Worm (Caenorhabditis elegans) whole organism, young adult: Measurements from ENCODE around the gene EGAP9.4.

Source experiments
- B0019.2 ChIP-seq: fragments of 200-800 bp; sonication (Bioruptor generic); conservative IDR thresholded peaks from 2 replicates; pipeline ENCODE4 v1.3.6; 2022; ENCODE audit warnings: missing genetic modification reagents, missing genetic modification characterization, missing compliant biosample characterization
- B0261.1 ChIP-seq: sonication (generic microtip); optimal IDR thresholded peaks from 2 replicates; lab custom pipeline; 2016; ENCODE audit warnings: mild to moderate bottlenecking, missing genetic modification characterization, moderate library complexity, missing compliant biosample characterization
- F23B12.7 ChIP-seq: sonication (generic microtip); optimal IDR thresholded peaks from 2 replicates; lab custom pipeline; 2017; ENCODE audit warnings: missing genetic modification characterization, mild to moderate bottlenecking, missing compliant biosample characterization, antibody characterized with exemption, moderate library complexity; ENCODE audit not compliant: insufficient read depth
- F37B4.10 ChIP-seq: fragments of 200-800 bp; sonication (Bioruptor generic); IDR thresholded peaks from 2 replicates; pipeline ENCODE4 v1.3.6; 2022; ENCODE audit warnings: missing genetic modification characterization, missing compliant biosample characterization
- F49E8.2 ChIP-seq: sonication (generic microtip); optimal IDR thresholded peaks from 3 replicates; lab custom pipeline; 2017; ENCODE audit warnings: missing genetic modification characterization, mild to moderate bottlenecking, missing compliant biosample characterization, antibody characterized with exemption, moderate library complexity; ENCODE audit not compliant: insufficient read depth
- F57C9.4 ChIP-seq: sonication (generic microtip); optimal IDR thresholded peaks from 2 replicates; lab custom pipeline; 2017; ENCODE audit warnings: mild to moderate bottlenecking, missing genetic modification characterization, missing compliant biosample characterization
- K11D2.4 ChIP-seq: fragments of 200-800 bp; sonication (Bioruptor generic); IDR thresholded peaks from 2 replicates; pipeline ENCODE4 v1.3.6; 2022; ENCODE audit warnings: missing genetic modification reagents, missing genetic modification characterization, missing compliant biosample characterization
- Y67H2A.10 ChIP-seq: fragments of 200-800 bp; sonication (Bioruptor generic); conservative IDR thresholded peaks from 2 replicates; pipeline ENCODE4 v1.3.6; 2022; ENCODE audit warnings: missing genetic modification reagents, missing genetic modification characterization, missing compliant biosample characterization
- Y95B8A.8 ChIP-seq: fragments of 200-800 bp; sonication (Bioruptor generic); IDR thresholded peaks from 2 replicates; pipeline ENCODE4 v1.3.6; 2022; ENCODE audit warnings: missing genetic modification reagents, missing genetic modification characterization, missing compliant biosample characterization
- akir-1 ChIP-seq: fragments of 200-800 bp; sonication (Bioruptor generic); optimal IDR thresholded peaks from 2 replicates; lab custom pipeline; 2018; ENCODE audit warnings: mild to moderate bottlenecking, missing genetic modification characterization, moderate library complexity, missing compliant biosample characterization
- aptf-2 ChIP-seq: fragments of 200-800 bp; sonication (Bioruptor generic); conservative IDR thresholded peaks from 2 replicates; pipeline ENCODE4 v1.3.6; 2022; ENCODE audit warnings: missing genetic modification reagents, missing genetic modification characterization, missing compliant biosample characterization
- attf-3 ChIP-seq: fragments of 200-800 bp; sonication (Bioruptor generic); conservative IDR thresholded peaks from 2 replicates; pipeline ENCODE4 v1.3.6; 2022; ENCODE audit warnings: missing genetic modification reagents, missing genetic modification characterization, missing compliant biosample characterization
- bed-1 ChIP-seq: fragments of 200-800 bp; sonication (Bioruptor generic); IDR thresholded peaks from 2 replicates; pipeline ENCODE4 v1.3.6; 2022; ENCODE audit warnings: missing genetic modification reagents, missing genetic modification characterization, missing compliant biosample characterization
- ceh-100 ChIP-seq: fragments of 200-800 bp; sonication (Bioruptor generic); IDR thresholded peaks from 2 replicates; pipeline ENCODE4 v1.3.6; 2022; ENCODE audit warnings: missing genetic modification reagents, missing genetic modification characterization, missing compliant biosample characterization
- ceh-79 ChIP-seq: sonication (generic microtip); optimal IDR thresholded peaks from 2 replicates; lab custom pipeline; 2017; ENCODE audit warnings: mild to moderate bottlenecking, missing genetic modification characterization, missing compliant biosample characterization
- ceh-91 ChIP-seq: fragments of 200-800 bp; sonication (Bioruptor generic); IDR thresholded peaks from 2 replicates; pipeline ENCODE4 v1.3.6; 2022; ENCODE audit warnings: missing genetic modification reagents, missing genetic modification characterization, missing compliant biosample characterization
- die-1 ChIP-seq: sonication (generic microtip); optimal IDR thresholded peaks from 2 replicates; lab custom pipeline; 2016; ENCODE audit warnings: missing genotype, mild to moderate bottlenecking, missing genetic modification characterization, missing compliant biosample characterization
- dpl-1 ChIP-seq: fragments of 150-350 bp; optimal IDR thresholded peaks from 2 replicates; lab custom pipeline; 2014; ENCODE audit warnings: missing biosample characterization, missing genetic modification reagents, missing genetic modification characterization
- egl-18 ChIP-seq: fragments of 200-800 bp; sonication (Bioruptor generic); IDR thresholded peaks from 2 replicates; pipeline ENCODE4 v1.3.6; 2022; ENCODE audit warnings: missing genetic modification reagents, missing genetic modification characterization, missing compliant biosample characterization
- egl-44 ChIP-seq: fragments of 200-800 bp; sonication (Bioruptor generic); IDR thresholded peaks from 2 replicates; pipeline ENCODE4 v1.3.6; 2022; ENCODE audit warnings: missing genetic modification reagents, missing genetic modification characterization, missing compliant biosample characterization
- ekl-4 ChIP-seq: fragments of 200-800 bp; sonication (Bioruptor generic); IDR thresholded peaks from 2 replicates; pipeline ENCODE4 v1.3.6; 2022; ENCODE audit warnings: missing genetic modification reagents, missing genetic modification characterization, missing compliant biosample characterization
- ets-4 ChIP-seq: fragments of 200-800 bp; sonication (Bioruptor generic); optimal IDR thresholded peaks from 2 replicates; lab custom pipeline; 2018; ENCODE audit warnings: mild to moderate bottlenecking, missing genetic modification characterization, missing compliant biosample characterization
- him-1 ChIP-seq: sonication (generic microtip); optimal IDR thresholded peaks from 2 replicates; lab custom pipeline; 2016; ENCODE audit warnings: missing genotype, missing genetic modification reagents, missing genetic modification characterization, missing compliant biosample characterization
- hlh-12 ChIP-seq: sonication (generic microtip); optimal IDR thresholded peaks from 2 replicates; lab custom pipeline; 2016; ENCODE audit warnings: missing genetic modification characterization, missing compliant biosample characterization
- hmg-1.2 ChIP-seq: fragments of 200-800 bp; sonication (Bioruptor generic); IDR thresholded peaks from 2 replicates; pipeline ENCODE4 v1.3.6; 2022; ENCODE audit warnings: missing genetic modification reagents, missing genetic modification characterization, missing compliant biosample characterization
- hrde-1 ChIP-seq: sonication (generic microtip); optimal IDR thresholded peaks from 2 replicates; lab custom pipeline; 2016; ENCODE audit warnings: missing genetic modification characterization, mild to moderate bottlenecking, missing compliant biosample characterization, moderate library complexity, missing genotype, missing genetic modification reagents, borderline replicate concordance
- hsf-1 ChIP-seq: fragments of 200-800 bp; sonication (Bioruptor generic); IDR thresholded peaks from 2 replicates; pipeline ENCODE4 v1.3.6; 2022; ENCODE audit warnings: missing genetic modification reagents, missing genetic modification characterization, missing compliant biosample characterization
- let-607 ChIP-seq, 2 experiments: fragments of 200-800 bp in 1 of 2; sonication (Bioruptor generic) in 1 of 2; sonication (generic microtip) in 1 of 2; optimal IDR thresholded peaks; 2 replicates each; lab custom pipeline; 2016 to 2018; ENCODE audit warnings: mild to moderate bottlenecking in 2 of 2, missing compliant biosample characterization in 2 of 2, missing genetic modification characterization in 2 of 2, moderate library complexity in 2 of 2, missing genotype in 1 of 2
- lin-40 ChIP-seq: sonication (generic microtip); optimal IDR thresholded peaks from 2 replicates; lab custom pipeline; 2016; ENCODE audit warnings: missing genetic modification characterization, mild to moderate bottlenecking, missing compliant biosample characterization, missing genotype, missing genetic modification reagents
- lir-1 ChIP-seq: fragments of 200-800 bp; sonication (Bioruptor generic); conservative IDR thresholded peaks from 2 replicates; pipeline ENCODE4 v1.3.6; 2022; ENCODE audit warnings: missing genetic modification reagents, missing genetic modification characterization, missing compliant biosample characterization
- madf-10 ChIP-seq: sonication (generic microtip); optimal IDR thresholded peaks from 2 replicates; lab custom pipeline; 2016; ENCODE audit warnings: mild to moderate bottlenecking, missing genetic modification characterization, missing compliant biosample characterization
- madf-3 ChIP-seq: fragments of 200-800 bp; sonication (Bioruptor generic); IDR thresholded peaks from 2 replicates; pipeline ENCODE4 v1.3.6; 2022; ENCODE audit warnings: missing genetic modification reagents, missing genetic modification characterization, missing compliant biosample characterization
- madf-8 ChIP-seq: fragments of 200-800 bp; sonication (Bioruptor generic); conservative IDR thresholded peaks from 2 replicates; pipeline ENCODE4 v1.3.6; 2022; ENCODE audit warnings: missing genetic modification reagents, missing genetic modification characterization, missing compliant biosample characterization
- mes-4 ChIP-seq: sonication (generic microtip); optimal IDR thresholded peaks from 2 replicates; lab custom pipeline; 2016; ENCODE audit warnings: missing genotype, missing genetic modification characterization, missing compliant biosample characterization
- nfyb-1 ChIP-seq: fragments of 200-800 bp; sonication (Bioruptor generic); IDR thresholded peaks from 2 replicates; pipeline ENCODE4 v1.3.6; 2022; ENCODE audit warnings: missing genetic modification reagents, missing genetic modification characterization, missing compliant biosample characterization
- nhr-27 ChIP-seq: fragments of 200-800 bp; sonication (Bioruptor generic); optimal IDR thresholded peaks from 2 replicates; lab custom pipeline; 2018; ENCODE audit warnings: mild to moderate bottlenecking, missing genetic modification characterization, moderate library complexity, missing compliant biosample characterization
- pha-4 ChIP-seq: fragments of 150-350 bp; sonication (generic microtip); optimal IDR thresholded peaks from 2 replicates; lab custom pipeline; 2014; ENCODE audit warnings: missing biosample characterization, missing genetic modification reagents, missing genetic modification characterization
- rcor-1 ChIP-seq: fragments of 200-800 bp; sonication (Bioruptor generic); IDR thresholded peaks from 2 replicates; pipeline ENCODE4 v1.3.6; 2022; ENCODE audit warnings: missing genetic modification reagents, missing genetic modification characterization, missing compliant biosample characterization
- rec-8 ChIP-seq, 2 experiments: sonication (generic microtip); optimal IDR thresholded peaks; 2 replicates each; lab custom pipeline; 2016; ENCODE audit warnings: mild to moderate bottlenecking in 2 of 2, missing genetic modification characterization in 2 of 2, missing genetic modification reagents in 2 of 2, missing genotype in 2 of 2, missing biosample characterization in 1 of 2, missing compliant biosample characterization in 1 of 2, moderate library complexity in 1 of 2
- sdz-38 ChIP-seq: sonication (generic microtip); optimal IDR thresholded peaks from 2 replicates; lab custom pipeline; 2016; ENCODE audit warnings: missing genotype, missing genetic modification characterization, missing compliant biosample characterization
- sea-2 ChIP-seq: fragments of 200-800 bp; sonication (Bioruptor generic); IDR thresholded peaks from 2 replicates; pipeline ENCODE4 v1.3.6; 2022; ENCODE audit warnings: missing genetic modification characterization, missing compliant biosample characterization
- snpc-1.3 ChIP-seq: sonication (generic microtip); optimal IDR thresholded peaks from 2 replicates; lab custom pipeline; 2017; ENCODE audit warnings: missing genetic modification characterization, mild to moderate bottlenecking, missing compliant biosample characterization, antibody characterized with exemption, moderate library complexity, missing genotype, missing genetic modification reagents; ENCODE audit not compliant: insufficient read depth
- tbp1 ChIP-seq: fragments of 200-800 bp; sonication (Bioruptor generic); optimal IDR thresholded peaks from 2 replicates; lab custom pipeline; 2018; ENCODE audit warnings: mild to moderate bottlenecking, missing genetic modification characterization, missing compliant biosample characterization
- tbx-9 ChIP-seq: sonication (generic microtip); optimal IDR thresholded peaks from 2 replicates; lab custom pipeline; 2016; ENCODE audit warnings: borderline replicate concordance, missing genetic modification characterization, inconsistent platforms, missing compliant biosample characterization
- unc-62 ChIP-seq: fragments of 150-350 bp; optimal IDR thresholded peaks from 2 replicates; lab custom pipeline; 2014; ENCODE audit warnings: missing biosample characterization, missing genetic modification reagents, missing genetic modification characterization
- xnd-1 ChIP-seq: sonication (generic microtip); optimal IDR thresholded peaks from 2 replicates; lab custom pipeline; 2016; ENCODE audit warnings: missing genotype, missing genetic modification reagents, missing genetic modification characterization, missing compliant biosample characterization
- zim-3 ChIP-seq: sonication (generic microtip); optimal IDR thresholded peaks from 2 replicates; lab custom pipeline; 2017; ENCODE audit warnings: mild to moderate bottlenecking, missing genetic modification characterization, moderate library complexity, missing compliant biosample characterization
- ztf-3 ChIP-seq: fragments of 200-800 bp; sonication (Bioruptor generic); optimal IDR thresholded peaks from 2 replicates; lab custom pipeline; 2018; ENCODE audit warnings: mild to moderate bottlenecking, missing genetic modification characterization, missing compliant biosample characterization

Gene EGAP9.4

ce11 chrV:6611504-6611903, 34.8 kb downstream of the EGAP9.4 start (continued):
- no peak for TF ChIP-seq K11D2.4 (GFP tag; lab: Robert Waterston, UW)
- TF ChIP-seq tbp1 (GFP tag; lab: Kevin White, UChicago) = no peak
- TF ChIP-seq egl-44 (GFP tag; lab: Robert Waterston, UW) = no peak
- no peak for TF ChIP-seq die-1
- no peak for TF ChIP-seq F23B12.7 (tag; lab: Kevin White, UChicago)
- peak; percentile 71 for TF ChIP-seq xnd-1 (tag; lab: Kevin White, UChicago)
- TF ChIP-seq rec-8 (tag; optimal IDR thresholded peaks at IDR 0.05; lab: Kevin White, UChicago) = no peak
- no peak for TF ChIP-seq madf-3 (GFP tag; lab: Robert Waterston, UW)
- no peak for TF ChIP-seq tbx-9
- TF ChIP-seq ceh-79 (tag; lab: Kevin White, UChicago) = no peak
- no peak for TF ChIP-seq lin-40 (tag; lab: Kevin White, UChicago)
- TF ChIP-seq ceh-100 (GFP tag; lab: Robert Waterston, UW) = no peak
- no peak for TF ChIP-seq B0261.1 (tag; lab: Kevin White, UChicago)
- TF ChIP-seq him-1 (tag; lab: Kevin White, UChicago) = no peak
- no peak for TF ChIP-seq Y67H2A.10 (GFP tag; lab: Robert Waterston, UW)
- no peak for TF ChIP-seq let-607 (tag; optimal IDR thresholded peaks at IDR 0.05; lab: Kevin White, UChicago)
- no peak for TF ChIP-seq ztf-3 (GFP tag; lab: Kevin White, UChicago)
- TF ChIP-seq mes-4 = no peak
- peak; percentile 20; the same call in 1 of the 2 replicates for TF ChIP-seq hmg-1.2
- no peak for TF ChIP-seq sea-2 (GFP tag; lab: Robert Waterston, UW)
- TF ChIP-seq egl-18 (GFP tag; lab: Robert Waterston, UW) = no peak
- TF ChIP-seq F37B4.10 (GFP tag; lab: Robert Waterston, UW) = no peak
- TF ChIP-seq sdz-38 (tag; lab: Kevin White, UChicago) = no peak
- TF ChIP-seq lir-1 = no peak
- TF ChIP-seq aptf-2 (GFP tag; lab: Robert Waterston, UW) = no peak
- TF ChIP-seq hsf-1 (GFP tag; lab: Robert Waterston, UW) = no peak
- peak; percentile 42 for TF ChIP-seq dpl-1
- no peak for TF ChIP-seq hrde-1 (tag; lab: Kevin White, UChicago)
- TF ChIP-seq B0019.2 (GFP tag; lab: Robert Waterston, UW) = 0 out of 2 replicates have a peak, but pooled peaks have one; percentile 15
- TF ChIP-seq ets-4 (GFP tag; lab: Kevin White, UChicago) = no peak
- TF ChIP-seq madf-8 (GFP tag; lab: Robert Waterston, UW) = peak; percentile 92
- no peak for TF ChIP-seq attf-3
- TF ChIP-seq pha-4 = no peak
- no peak for TF ChIP-seq madf-10 (tag; lab: Kevin White, UChicago)
- no peak for TF ChIP-seq akir-1 (GFP tag; lab: Kevin White, UChicago)
- no peak for TF ChIP-seq zim-3
- TF ChIP-seq rcor-1 = 0 out of 2 replicates have a peak, but pooled peaks have one; percentile 20
- no peak for TF ChIP-seq ekl-4 (GFP tag; lab: Robert Waterston, UW)

ce11 chrV:6614152-6614734, 37.6 kb downstream of the EGAP9.4 start, which contains the start of gene cpr-4:
TSS of gene cpr-4 (plus strand) at chrV:6614674.
- TF ChIP-seq F49E8.2 (tag; lab: Kevin White, UChicago) (no peak), snpc-1.3 (tag; lab: Kevin White, UChicago) (no peak), nhr-27 (tag; lab: Kevin White, UChicago) (no peak), hlh-12 (tag; lab: Kevin White, UChicago) (no peak), mes-4 (no peak), unc-62 (GFP tag; lab: Kevin White, UChicago) (no peak), ceh-91 (no peak), hsf-1 (GFP tag; lab: Robert Waterston, UW) (no peak), nfyb-1 (GFP tag; lab: Robert Waterston, UW) (0 out of 2 replicates have a peak, but pooled peaks have one; percentile 30), F57C9.4 (tag; lab: Kevin White, UChicago) (no peak), Y95B8A.8 (GFP tag; lab: Robert Waterston, UW) (no peak), ekl-4 (GFP tag; lab: Robert Waterston, UW) (no peak), bed-1 (GFP tag; lab: Robert Waterston, UW) (no peak)
